Worm (Caenorhabditis elegans) whole organism, young adult: Measurements from ENCODE around the gene pqn-22.

Source experiments
- F39B2.1 ChIP-seq: fragments of 200-800 bp; sonication (Bioruptor generic); IDR thresholded peaks from 2 replicates; pipeline ENCODE4 v1.3.6; 2022; ENCODE audit warnings: missing genetic modification reagents, missing genetic modification characterization, missing compliant biosample characterization
- efl-1 ChIP-seq: fragments of 150-350 bp; optimal IDR thresholded peaks from 2 replicates; lab custom pipeline; 2014; ENCODE audit warnings: missing biosample characterization, missing genetic modification reagents, missing genetic modification characterization
- ets-4 ChIP-seq: fragments of 200-800 bp; sonication (Bioruptor generic); optimal IDR thresholded peaks from 2 replicates; lab custom pipeline; 2018; ENCODE audit warnings: mild to moderate bottlenecking, missing genetic modification characterization, missing compliant biosample characterization
- lin-40 ChIP-seq: sonication (generic microtip); optimal IDR thresholded peaks from 2 replicates; lab custom pipeline; 2016; ENCODE audit warnings: missing genetic modification characterization, mild to moderate bottlenecking, missing compliant biosample characterization, missing genotype, missing genetic modification reagents
- tbp1 ChIP-seq: fragments of 200-800 bp; sonication (Bioruptor generic); optimal IDR thresholded peaks from 2 replicates; lab custom pipeline; 2018; ENCODE audit warnings: mild to moderate bottlenecking, missing genetic modification characterization, missing compliant biosample characterization

ce11 chrIV:5983191-5983590 lies 50.2 kb downstream of the pqn-22 start:
- no peak for TF ChIP-seq efl-1
- TF ChIP-seq F39B2.1 (GFP tag; lab: Robert Waterston, UW): no peak
- no peak for TF ChIP-seq tbp1 (GFP tag; lab: Kevin White, UChicago)
- TF ChIP-seq ets-4 (GFP tag; lab: Kevin White, UChicago): no peak
- TF ChIP-seq lin-40: no peak
